Fruit fly (Drosophila melanogaster): ENCODE measurements around the gene CG2685.

- no peak for TF ChIP-seq gl (tag; optimal IDR thresholded peaks at IDR 0.05)
- TF ChIP-seq EcR (GFP tag; optimal IDR thresholded peaks at IDR 0.05) = no peak
- TF ChIP-seq CG13204 (GFP tag; optimal IDR thresholded peaks at IDR 0.05) = no peak
- no peak for TF ChIP-seq CG10348 (GFP tag; IDR thresholded peaks at IDR 0.05)
- TF ChIP-seq CG12605 (GFP tag; IDR thresholded peaks at IDR 0.05) = no peak
- TF ChIP-seq rn (GFP tag; IDR thresholded peaks at IDR 0.05) = no peak
These were observed 35.9 kb upstream of the CG2685 start for dm6 chrX:2749693-2750092.

Data from whole organism, pupa.